Fruit fly (Drosophila melanogaster): ENCODE results near the gene Exo84.

Gene Exo84

dm6 chr3R:26039793-26040335, 12.2 kb downstream of the Exo84 start (continued):
- TF ChIP-seq insv (GFP tag; optimal IDR thresholded peaks at IDR 0.05) (peak in 1 of 2 experiments; percentile 57), Bdp1 (GFP tag; optimal IDR thresholded peaks at IDR 0.05) (no peak), Fer1 (GFP tag; optimal IDR thresholded peaks at IDR 0.05) (no peak), slou (GFP tag; optimal IDR thresholded peaks at IDR 0.05) (no peak), CG17912 (GFP tag; optimal IDR thresholded peaks at IDR 0.05) (no peak), CG1832 (GFP tag; optimal IDR thresholded peaks at IDR 0.05) (peak; percentile 87), CG42726 (GFP tag; IDR thresholded peaks at IDR 0.05; ENCODE audit: partially characterized antibody) (no peak), HmgZ (tag; optimal IDR thresholded peaks at IDR 0.05) (no peak)

DNA sequence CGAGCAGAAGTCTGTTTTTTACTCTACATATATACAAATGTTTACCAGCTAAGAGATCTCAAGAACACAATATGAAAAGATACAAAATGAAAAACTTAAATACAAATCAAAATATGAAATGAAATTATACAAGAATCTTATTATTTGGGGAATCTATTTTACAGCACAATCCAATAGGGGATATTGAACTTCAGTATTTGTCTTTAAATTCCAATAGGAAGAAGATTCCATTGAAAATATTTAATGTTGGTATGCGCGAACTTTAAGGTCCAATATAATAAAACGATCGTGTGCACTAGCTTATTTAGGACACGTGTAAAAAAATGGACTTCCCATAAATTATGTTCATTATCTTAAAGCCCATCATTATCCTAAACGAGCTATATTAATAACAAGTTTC, 14.2 kb downstream of the Exo84 start:
- TF ChIP-seq Mes4 (GFP tag; optimal IDR thresholded peaks at IDR 0.05) (no peak), insv (GFP tag; optimal IDR thresholded peaks at IDR 0.05) (peak in 1 of 2 experiments; percentile 51), Elba2 (GFP tag; optimal IDR thresholded peaks at IDR 0.05) (peak; percentile 75)

- peak in 1 of 2 experiments; percentile 92 for TF ChIP-seq Hr78 (GFP tag; optimal IDR thresholded peaks at IDR 0.05)
- no peak for TF ChIP-seq H15 (GFP tag; IDR thresholded peaks at IDR 0.05)
- peak; percentile 41 for TF ChIP-seq shn (GFP tag; optimal IDR thresholded peaks at IDR 0.05)
- TF ChIP-seq ham (GFP tag; IDR thresholded peaks at IDR 0.05): no peak
- TF ChIP-seq CG3407 (GFP tag; optimal IDR thresholded peaks at IDR 0.05): peak; percentile 90
- TF ChIP-seq CG9437 (GFP tag; optimal IDR thresholded peaks at IDR 0.05): peak; percentile 89
- TF ChIP-seq CG30403 (GFP tag; optimal IDR thresholded peaks at IDR 0.05): peak; percentile 89
- TF ChIP-seq CG12659 (GFP tag; optimal IDR thresholded peaks at IDR 0.05): peak; percentile 79
- no peak for TF ChIP-seq CG1647 (GFP tag; optimal IDR thresholded peaks at IDR 0.05)
- TF ChIP-seq Jarid2 (GFP tag; optimal IDR thresholded peaks at IDR 0.05): peak; percentile 63
- TF ChIP-seq CG7372 (GFP tag; IDR thresholded peaks at IDR 0.05): 0 out of 2 replicates have a peak, but pooled peaks have one; percentile 13
- TF ChIP-seq Eip74EF (GFP tag; optimal IDR thresholded peaks at IDR 0.05): peak in 1 of 2 experiments; percentile 94
- peak; percentile 78 for TF ChIP-seq CG18599 (GFP tag; optimal IDR thresholded peaks at IDR 0.05)
- TF ChIP-seq Vsx1 (GFP tag; optimal IDR thresholded peaks at IDR 0.05): peak; percentile 70
- no peak for TF ChIP-seq HLH4C (GFP tag; IDR thresholded peaks at IDR 0.05; ENCODE audit: partially characterized antibody)
- peak; percentile 88 for TF ChIP-seq ATbp (GFP tag; optimal IDR thresholded peaks at IDR 0.05)
- peak; percentile 61 for TF ChIP-seq NfI (GFP tag; optimal IDR thresholded peaks at IDR 0.05)
- peak; percentile 58 for TF ChIP-seq CHES-1-like (GFP tag; optimal IDR thresholded peaks at IDR 0.05)
- TF ChIP-seq CG10147 (GFP tag; optimal IDR thresholded peaks at IDR 0.05): peak; percentile 71
- TF ChIP-seq CG10959 (GFP tag; IDR thresholded peaks at IDR 0.05): peak; percentile 85
- TF ChIP-seq MTF-1 (GFP tag; optimal IDR thresholded peaks at IDR 0.05; ENCODE audit: borderline replicate concordance): peak; percentile 67
- peak in 1 of 3 experiments; percentile 100 for TF ChIP-seq lola (GFP tag; optimal IDR thresholded peaks at IDR 0.05)
- peak; percentile 87 for TF ChIP-seq CG17385 (GFP tag; optimal IDR thresholded peaks at IDR 0.05)
- TF ChIP-seq ro (GFP tag; IDR thresholded peaks at IDR 0.05): peak; percentile 27; the same call in 1 of the 2 replicates
- TF ChIP-seq H2.0 (GFP tag; IDR thresholded peaks at IDR 0.05): peak; percentile 49; the same call in 1 of the 2 replicates
- TF ChIP-seq CG6813 (GFP tag; optimal IDR thresholded peaks at IDR 0.05): peak; percentile 84
- TF ChIP-seq danr (GFP tag; IDR thresholded peaks at IDR 0.05): no peak
- TF ChIP-seq CG8924 (tag; optimal IDR thresholded peaks at IDR 0.05): peak; percentile 98
- TF ChIP-seq BEAF-32 (GFP tag; optimal IDR thresholded peaks at IDR 0.05): peak; percentile 2
- peak; percentile 0 to 97 for TF ChIP-seq Trl (optimal IDR thresholded peaks at IDR 0.05)
- TF ChIP-seq Trl (GFP tag; optimal IDR thresholded peaks at IDR 0.05): peak; percentile 23
- peak; percentile 55 for TF ChIP-seq jing (GFP tag; optimal IDR thresholded peaks at IDR 0.05)
- TF ChIP-seq gsb (GFP tag; IDR thresholded peaks at IDR 0.05): no peak
These were observed 15.6 kb downstream of the Exo84 start for dm6 chr3R:26036153-26037144.

All from whole organism, embryonic.